Worm (Caenorhabditis elegans): ENCODE results near the gene Y49F6B.8.

DNA sequence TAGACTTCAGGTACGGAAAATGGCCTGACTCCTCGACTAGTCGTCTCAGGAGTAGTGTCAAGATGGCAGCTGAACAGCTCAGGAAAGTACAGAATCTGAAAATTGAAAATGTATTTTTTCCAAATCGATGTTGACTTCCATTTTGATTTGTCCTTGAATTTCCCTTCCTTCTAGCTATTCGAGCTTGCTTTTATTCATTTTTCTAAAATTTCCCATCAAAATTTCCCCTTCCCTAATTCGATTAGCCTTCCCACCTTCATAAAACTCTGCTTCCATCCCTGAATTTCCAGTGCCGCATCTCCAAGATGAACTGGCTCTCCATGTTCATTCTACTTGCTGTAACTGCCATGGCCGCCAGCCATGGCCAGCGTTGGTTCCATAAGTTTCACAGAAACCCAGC, 8.7 kb downstream of the Y49F6B.8 start, which contains the start of gene Y49F6B.6:
- TF ChIP-seq flt-1 (GFP tag; IDR thresholded peaks at IDR 0.05) (no peak), ama-1 (optimal IDR thresholded peaks at IDR 0.05) (no peak), ceh-36 (tag; optimal IDR thresholded peaks at IDR 0.05) (no peak), tra-4 (tag; optimal IDR thresholded peaks at IDR 0.05) (no peak), tbx-37 (GFP tag; conservative IDR thresholded peaks at IDR 0.05) (no peak), scrt-1 (GFP tag; IDR thresholded peaks at IDR 0.05) (no peak), hmbx-1 (tag; optimal IDR thresholded peaks at IDR 0.05) (no peak), sea-1 (GFP tag; conservative IDR thresholded peaks at IDR 0.05) (no peak), hnd-1 (tag; optimal IDR thresholded peaks at IDR 0.05) (no peak)

All from whole organism, early embryonic.